Fruit fly (Drosophila melanogaster): ENCODE data around the gene CG42587.

DNA sequence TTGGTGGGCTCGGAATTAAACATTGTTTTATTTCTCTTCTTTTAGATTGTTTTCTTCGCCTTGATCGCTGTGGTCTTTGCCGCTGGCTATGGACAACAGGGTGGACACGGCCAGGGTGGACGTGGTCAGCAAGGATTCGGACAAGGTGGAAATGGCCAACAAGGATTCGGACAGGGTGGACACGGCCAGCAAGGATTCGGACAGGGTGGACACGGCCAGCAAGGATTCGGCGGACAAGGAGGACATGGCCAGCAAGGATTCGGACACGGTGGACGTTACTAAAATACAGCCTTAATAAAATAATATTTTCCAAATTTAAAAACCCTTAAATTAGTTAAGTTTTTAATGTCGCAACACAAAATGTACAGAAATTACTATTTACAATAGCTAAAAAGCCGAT, 1.7 kb downstream of the CG42587 start:
- TF ChIP-seq toe (GFP tag; optimal IDR thresholded peaks at IDR 0.05) (no peak), cic (GFP tag; optimal IDR thresholded peaks at IDR 0.05) (no peak), Crg-1 (GFP tag; optimal IDR thresholded peaks at IDR 0.05) (no peak), Mnt (GFP tag; optimal IDR thresholded peaks at IDR 0.05) (no peak), CG1620 (GFP tag; optimal IDR thresholded peaks at IDR 0.05) (no peak), CG7045 (GFP tag; optimal IDR thresholded peaks at IDR 0.05) (no peak), CG33017 (tag; optimal IDR thresholded peaks at IDR 0.05) (no peak)

All from whole organism, adult.